Fruit fly (Drosophila melanogaster): ENCODE measurements around the gene CG9920.

CG9920 gene

dm6 chr3R:14061988-14062868, 35.7 kb downstream of the CG9920 start (continued):
- peak; percentile 76 for TF ChIP-seq achi (GFP tag; optimal IDR thresholded peaks at IDR 0.05)
- TF ChIP-seq CG8119 (GFP tag; IDR thresholded peaks at IDR 0.05): peak; percentile 29; the same call in 2 of the 3 replicates
- peak; percentile 15; the same call in 1 of the 3 replicates for TF ChIP-seq eg (GFP tag; IDR thresholded peaks at IDR 0.05)
- peak; percentile 61 for TF ChIP-seq CG31627 (GFP tag; optimal IDR thresholded peaks at IDR 0.05)
- TF ChIP-seq topi (GFP tag; optimal IDR thresholded peaks at IDR 0.05): peak; percentile 60
- peak; percentile 61 for TF ChIP-seq Hr39 (GFP tag; optimal IDR thresholded peaks at IDR 0.05)
- no peak for TF ChIP-seq fkh (GFP tag; optimal IDR thresholded peaks at IDR 0.05)
- TF ChIP-seq svp (GFP tag): peak; percentile 85
- TF ChIP-seq vri (GFP tag; optimal IDR thresholded peaks at IDR 0.05): no peak
- TF ChIP-seq Gug (GFP tag; IDR thresholded peaks at IDR 0.05): no peak
- 0 out of 2 replicates have a peak, but pooled peaks have one; percentile 19 for TF ChIP-seq CG15336 (GFP tag; IDR thresholded peaks at IDR 0.05)

dm6 chr3R:14061049-14061987, 36.6 kb downstream of the CG9920 start:
- TF ChIP-seq CG6792 (GFP tag; optimal IDR thresholded peaks at IDR 0.05) (peak; percentile 70), acj6 (GFP tag; optimal IDR thresholded peaks at IDR 0.05) (peak; percentile 24), Ets21C (GFP tag; optimal IDR thresholded peaks at IDR 0.05) (no peak), CG6808 (GFP tag; optimal IDR thresholded peaks at IDR 0.05) (peak; percentile 96), svp (GFP tag) (peak; percentile 84), CG8319 (GFP tag; optimal IDR thresholded peaks at IDR 0.05) (peak; percentile 43), vri (GFP tag; optimal IDR thresholded peaks at IDR 0.05) (peak; percentile 88), CG11902 (GFP tag; optimal IDR thresholded peaks at IDR 0.05) (no peak), CG1621 (tag; optimal IDR thresholded peaks at IDR 0.05) (peak; percentile 92), CG4318 (GFP tag; optimal IDR thresholded peaks at IDR 0.05) (no peak), pdm3 (GFP tag; optimal IDR thresholded peaks at IDR 0.05) (peak; percentile 76), Hr38 (GFP tag; optimal IDR thresholded peaks at IDR 0.05) (peak; percentile 8), eg (GFP tag; IDR thresholded peaks at IDR 0.05) (peak; percentile 97), Sox15 (GFP tag; optimal IDR thresholded peaks at IDR 0.05) (no peak), Blimp-1 (GFP tag; optimal IDR thresholded peaks at IDR 0.05) (no peak), Lpt (GFP tag; optimal IDR thresholded peaks at IDR 0.05) (peak; percentile 94), Smox (GFP tag; optimal IDR thresholded peaks at IDR 0.05) (no peak), dsx (GFP tag; optimal IDR thresholded peaks at IDR 0.05; ENCODE audit: poor library complexity, severe bottlenecking) (peak; percentile 84), CG11762 (GFP tag; optimal IDR thresholded peaks at IDR 0.05; ENCODE audit: insufficient read depth) (peak; percentile 74), ss (GFP tag; optimal IDR thresholded peaks at IDR 0.05) (peak; percentile 98 to 99), Eip93F (GFP tag; optimal IDR thresholded peaks at IDR 0.05) (peak; percentile 86), cyc (GFP tag; optimal IDR thresholded peaks at IDR 0.05) (no peak), Gug (GFP tag; IDR thresholded peaks at IDR 0.05) (peak; percentile 54; the same call in 1 of the 2 replicates), CG16779 (tag; optimal IDR thresholded peaks at IDR 0.05) (peak; percentile 98), CG15336 (GFP tag; IDR thresholded peaks at IDR 0.05) (peak; percentile 95), Hr39 (GFP tag; optimal IDR thresholded peaks at IDR 0.05) (no peak), Eip78C (GFP tag) (peak; percentile 90), CG3032 (tag; optimal IDR thresholded peaks at IDR 0.05) (peak; percentile 60), CG31627 (GFP tag; optimal IDR thresholded peaks at IDR 0.05) (no peak), CG7368 (GFP tag; optimal IDR thresholded peaks at IDR 0.05) (peak; percentile 74), CG34406 (GFP tag; optimal IDR thresholded peaks at IDR 0.05) (peak; percentile 83), CG8119 (GFP tag; IDR thresholded peaks at IDR 0.05) (peak; percentile 97), CG6163 (GFP tag; IDR thresholded peaks at IDR 0.05) (peak; percentile 98), fd59A (GFP tag; optimal IDR thresholded peaks at IDR 0.05) (peak; percentile 42), CG3919 (GFP tag; optimal IDR thresholded peaks at IDR 0.05) (peak; percentile 76), Ets96B (tag; optimal IDR thresholded peaks at IDR 0.05) (peak; percentile 69), salr (GFP tag; optimal IDR thresholded peaks at IDR 0.05) (peak; percentile 72 to 82), topi (GFP tag; optimal IDR thresholded peaks at IDR 0.05) (peak; percentile 11), Met (GFP tag; optimal IDR thresholded peaks at IDR 0.05) (peak; percentile 44), Sox102F (GFP tag; optimal IDR thresholded peaks at IDR 0.05) (peak; percentile 66), Eip75B (GFP tag; optimal IDR thresholded peaks at IDR 0.05) (peak; percentile 82), CG8632 (GFP tag; optimal IDR thresholded peaks at IDR 0.05) (peak; percentile 83)

All from whole organism, prepupa.